Worm (Caenorhabditis elegans) whole organism, young adult: ENCODE measurements around the gene igeg-1.

ENCODE experiments used
- F22D6.2 ChIP-seq: sonication (generic microtip); optimal IDR thresholded peaks from 2 replicates; lab custom pipeline; 2016; ENCODE audit warnings: mild to moderate bottlenecking, missing genetic modification characterization, missing compliant biosample characterization
- F37B4.10 ChIP-seq: fragments of 200-800 bp; sonication (Bioruptor generic); IDR thresholded peaks from 2 replicates; pipeline ENCODE4 v1.3.6; 2022; ENCODE audit warnings: missing genetic modification characterization, missing compliant biosample characterization
- K11D2.4 ChIP-seq: fragments of 200-800 bp; sonication (Bioruptor generic); IDR thresholded peaks from 2 replicates; pipeline ENCODE4 v1.3.6; 2022; ENCODE audit warnings: missing genetic modification reagents, missing genetic modification characterization, missing compliant biosample characterization
- Y79H2A.3 ChIP-seq: fragments of 200-800 bp; sonication (Bioruptor generic); conservative IDR thresholded peaks from 2 replicates; pipeline ENCODE4 v1.3.6; 2022; ENCODE audit warnings: missing genetic modification reagents, missing genetic modification characterization, missing compliant biosample characterization
- akir-1 ChIP-seq: fragments of 200-800 bp; sonication (Bioruptor generic); optimal IDR thresholded peaks from 2 replicates; lab custom pipeline; 2018; ENCODE audit warnings: mild to moderate bottlenecking, missing genetic modification characterization, moderate library complexity, missing compliant biosample characterization
- lin-35 ChIP-seq, 3 experiments: fragments of 150-350 bp in 2 of 3; sonication (generic microtip) in 1 of 3; optimal IDR thresholded peaks; 2 replicates each; lab custom pipeline; 2014 to 2018; ENCODE audit warnings: missing biosample characterization in 3 of 3, missing genetic modification characterization in 3 of 3, missing genetic modification reagents in 3 of 3
- madf-3 ChIP-seq: fragments of 200-800 bp; sonication (Bioruptor generic); IDR thresholded peaks from 2 replicates; pipeline ENCODE4 v1.3.6; 2022; ENCODE audit warnings: missing genetic modification reagents, missing genetic modification characterization, missing compliant biosample characterization
- nfya-1 ChIP-seq: sonication (generic microtip); optimal IDR thresholded peaks from 2 replicates; lab custom pipeline; 2017; ENCODE audit warnings: antibody characterized with exemption, missing compliant biosample characterization, missing genetic modification characterization, borderline replicate concordance; ENCODE audit not compliant: insufficient read depth
- nfya-2 ChIP-seq: fragments of 200-800 bp; sonication (Bioruptor generic); IDR thresholded peaks from 2 replicates; pipeline ENCODE4 v1.3.6; 2022; ENCODE audit warnings: missing genetic modification reagents, missing genetic modification characterization, missing compliant biosample characterization
- snpc-4 ChIP-seq, 5 experiments: fragments of 150-350 bp in 1 of 5; sonication (generic microtip) in 4 of 5; optimal IDR thresholded peaks; 2 replicates each; lab custom pipeline; 2014 to 2018; ENCODE audit warnings: missing genetic modification characterization in 5 of 5, missing biosample characterization in 3 of 5, antibody characterized with exemption in 2 of 5, mild to moderate bottlenecking in 2 of 5, missing compliant biosample characterization in 2 of 5, missing genotype in 2 of 5, moderate library complexity in 2 of 5, missing genetic modification reagents in 1 of 5
- ztf-26 ChIP-seq: sonication (generic microtip); optimal IDR thresholded peaks from 2 replicates; lab custom pipeline; 2017; ENCODE audit warnings: missing genetic modification characterization, missing compliant biosample characterization

DNA sequence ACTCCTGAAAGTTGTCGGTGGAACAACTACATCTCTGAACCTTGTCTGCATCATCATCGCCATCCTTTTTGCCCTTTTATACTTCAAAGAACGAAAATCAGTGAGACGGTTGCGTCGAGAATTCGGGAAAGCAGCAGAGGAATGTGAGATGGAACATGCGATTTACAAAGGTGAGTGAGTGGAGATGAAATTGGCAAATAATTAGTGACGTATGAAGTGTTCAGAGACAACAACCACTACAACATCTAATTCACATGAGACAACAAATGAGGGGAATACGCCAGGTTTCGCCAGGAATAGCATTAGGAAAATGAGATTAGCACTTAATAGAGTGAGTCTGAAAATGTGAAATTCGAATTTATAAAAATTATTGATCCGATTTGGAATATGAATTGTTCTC lies 2.1 kb downstream of the igeg-1 start:
- TF ChIP-seq ztf-26 = no peak
- TF ChIP-seq Y79H2A.3 = no peak
- TF ChIP-seq madf-3 (GFP tag; lab: Robert Waterston, UW) = no peak
- TF ChIP-seq nfya-2 (GFP tag; lab: Robert Waterston, UW) = no peak
- TF ChIP-seq snpc-4 (GFP tag; optimal IDR thresholded peaks at IDR 0.05; lab: Kevin White, UChicago) = no peak
- no peak for TF ChIP-seq snpc-4 (tag; optimal IDR thresholded peaks at IDR 0.05; lab: Kevin White, UChicago)
- no peak for TF ChIP-seq F37B4.10
- no peak for TF ChIP-seq nfya-1 (tag; lab: Kevin White, UChicago)
- no peak for TF ChIP-seq lin-35 (GFP tag; optimal IDR thresholded peaks at IDR 0.05; lab: Kevin White, UChicago)
- TF ChIP-seq F22D6.2 (tag; lab: Kevin White, UChicago) = no peak
- no peak for TF ChIP-seq akir-1
- TF ChIP-seq K11D2.4 = no peak
